Worm (Caenorhabditis elegans) whole organism, L4/young adult: ENCODE measurements around the gene srh-123.

ENCODE experiments used
- W03F9.2 ChIP-seq: fragments of 150-350 bp; optimal IDR thresholded peaks from 2 replicates; lab custom pipeline; 2014; ENCODE audit warnings: missing biosample characterization, missing genetic modification characterization
- dao-5 ChIP-seq: sonication (generic microtip); optimal IDR thresholded peaks from 2 replicates; lab custom pipeline; 2016; ENCODE audit warnings: missing genotype, missing genetic modification characterization, moderate library complexity, missing compliant biosample characterization
- him-1 ChIP-seq: sonication (generic microtip); optimal IDR thresholded peaks from 2 replicates; lab custom pipeline; 2016; ENCODE audit warnings: missing genotype, missing genetic modification reagents, missing genetic modification characterization, missing compliant biosample characterization

DNA sequence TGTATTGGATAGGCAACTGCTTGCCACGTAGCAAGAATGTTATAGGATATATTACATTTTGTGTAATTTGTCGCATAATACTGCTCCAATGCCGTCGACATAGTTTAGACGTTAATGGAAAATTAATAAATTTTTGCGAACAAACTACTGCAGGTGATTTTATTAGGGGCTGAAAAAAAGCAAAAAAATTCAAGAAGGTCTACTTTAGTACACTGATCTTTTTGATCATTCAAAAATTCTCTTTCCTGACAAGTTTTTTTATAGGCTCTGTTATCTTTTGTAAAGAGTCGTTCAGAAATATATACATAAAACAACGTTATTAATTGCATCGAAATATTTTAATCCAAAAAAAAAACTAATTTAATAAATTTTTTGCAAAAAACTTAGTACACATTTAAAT is 11.3 kb downstream of the srh-123 start, which contains the start of gene srh-111:
- TF ChIP-seq W03F9.2 (no peak), him-1 (tag; lab: Kevin White, UChicago) (no peak), dao-5 (no peak)
